Worm (Caenorhabditis elegans) whole organism, young adult: ENCODE measurements around the gene gst-20.

ENCODE experiments used
- B0019.2 ChIP-seq: fragments of 200-800 bp; sonication (Bioruptor generic); conservative IDR thresholded peaks from 2 replicates; pipeline ENCODE4 v1.3.6; 2022; ENCODE audit warnings: missing genetic modification reagents, missing genetic modification characterization, missing compliant biosample characterization
- C06A6.2 ChIP-seq: fragments of 200-800 bp; sonication (Bioruptor generic); conservative IDR thresholded peaks from 2 replicates; pipeline ENCODE4 v1.3.6; 2022; ENCODE audit warnings: missing genetic modification characterization, missing compliant biosample characterization
- C17E4.6 ChIP-seq: fragments of 200-800 bp; sonication (Bioruptor generic); IDR thresholded peaks from 2 replicates; pipeline ENCODE4 v1.3.6; 2022; ENCODE audit warnings: missing genetic modification reagents, missing genetic modification characterization, missing compliant biosample characterization
- D2030.7 ChIP-seq: fragments of 200-800 bp; sonication (Bioruptor generic); IDR thresholded peaks from 2 replicates; pipeline ENCODE4 v1.3.6; 2022; ENCODE audit warnings: missing genetic modification reagents, missing genetic modification characterization, missing compliant biosample characterization
- F22D6.2 ChIP-seq: sonication (generic microtip); optimal IDR thresholded peaks from 2 replicates; lab custom pipeline; 2016; ENCODE audit warnings: mild to moderate bottlenecking, missing genetic modification characterization, missing compliant biosample characterization
- F33H1.4 ChIP-seq: fragments of 200-800 bp; sonication (Bioruptor generic); IDR thresholded peaks from 2 replicates; pipeline ENCODE4 v1.3.6; 2022; ENCODE audit warnings: missing genetic modification reagents, missing genetic modification characterization, missing compliant biosample characterization
- F52B5.7 ChIP-seq: sonication (generic microtip); optimal IDR thresholded peaks from 2 replicates; lab custom pipeline; 2016; ENCODE audit warnings: mild to moderate bottlenecking, missing genetic modification characterization, missing compliant biosample characterization
- K12H6.12 ChIP-seq: fragments of 200-800 bp; sonication (Bioruptor generic); optimal IDR thresholded peaks from 2 replicates; lab custom pipeline; 2018; ENCODE audit warnings: mild to moderate bottlenecking, missing genetic modification characterization, missing compliant biosample characterization
- Y56A3A.18 ChIP-seq: fragments of 200-800 bp; sonication (Bioruptor generic); IDR thresholded peaks from 2 replicates; pipeline ENCODE4 v1.3.6; 2022; ENCODE audit warnings: missing genetic modification reagents, missing genetic modification characterization, missing compliant biosample characterization
- Y67H2A.10 ChIP-seq: fragments of 200-800 bp; sonication (Bioruptor generic); conservative IDR thresholded peaks from 2 replicates; pipeline ENCODE4 v1.3.6; 2022; ENCODE audit warnings: missing genetic modification reagents, missing genetic modification characterization, missing compliant biosample characterization
- Y79H2A.3 ChIP-seq: fragments of 200-800 bp; sonication (Bioruptor generic); conservative IDR thresholded peaks from 2 replicates; pipeline ENCODE4 v1.3.6; 2022; ENCODE audit warnings: missing genetic modification reagents, missing genetic modification characterization, missing compliant biosample characterization
- ama-1 ChIP-seq, 3 experiments: fragments of 150-350 bp in 1 of 3; sonication (generic microtip) in 2 of 3; optimal IDR thresholded peaks; 2 replicates each; lab custom pipeline; 2014 to 2018; ENCODE audit warnings: missing biosample characterization in 2 of 3, missing genetic modification characterization in 2 of 3, missing genetic modification reagents in 2 of 3
- aptf-3 ChIP-seq: fragments of 200-800 bp; sonication (Bioruptor generic); IDR thresholded peaks from 2 replicates; pipeline ENCODE4 v1.3.6; 2022; ENCODE audit warnings: missing genetic modification characterization, missing compliant biosample characterization
- athp-1 ChIP-seq: sonication (generic microtip); optimal IDR thresholded peaks from 2 replicates; lab custom pipeline; 2017; ENCODE audit warnings: mild to moderate bottlenecking, missing genetic modification characterization, missing compliant biosample characterization
- attf-6 ChIP-seq: fragments of 200-800 bp; sonication (Bioruptor generic); IDR thresholded peaks from 2 replicates; pipeline ENCODE4 v1.3.6; 2022; ENCODE audit warnings: missing genetic modification reagents, missing genetic modification characterization, missing compliant biosample characterization
- ceh-27 ChIP-seq: fragments of 200-800 bp; sonication (Bioruptor generic); optimal IDR thresholded peaks from 2 replicates; lab custom pipeline; 2018; ENCODE audit warnings: mild to moderate bottlenecking, missing genetic modification characterization, moderate library complexity, missing compliant biosample characterization
- ceh-40 ChIP-seq: fragments of 200-800 bp; sonication (Bioruptor generic); IDR thresholded peaks from 2 replicates; pipeline ENCODE4 v1.3.6; 2022; ENCODE audit warnings: missing genetic modification characterization, missing compliant biosample characterization
- ceh-58 ChIP-seq: fragments of 200-800 bp; sonication (Bioruptor generic); IDR thresholded peaks from 2 replicates; pipeline ENCODE4 v1.3.6; 2022; ENCODE audit warnings: missing genetic modification characterization, missing compliant biosample characterization
- chd-7 ChIP-seq: sonication (generic microtip); optimal IDR thresholded peaks from 2 replicates; lab custom pipeline; 2016; ENCODE audit warnings: mild to moderate bottlenecking, missing genetic modification characterization, moderate library complexity, missing compliant biosample characterization
- dpl-1 ChIP-seq: fragments of 150-350 bp; optimal IDR thresholded peaks from 2 replicates; lab custom pipeline; 2014; ENCODE audit warnings: missing biosample characterization, missing genetic modification reagents, missing genetic modification characterization
- egl-18 ChIP-seq: fragments of 200-800 bp; sonication (Bioruptor generic); IDR thresholded peaks from 2 replicates; pipeline ENCODE4 v1.3.6; 2022; ENCODE audit warnings: missing genetic modification reagents, missing genetic modification characterization, missing compliant biosample characterization
- egl-44 ChIP-seq: fragments of 200-800 bp; sonication (Bioruptor generic); IDR thresholded peaks from 2 replicates; pipeline ENCODE4 v1.3.6; 2022; ENCODE audit warnings: missing genetic modification reagents, missing genetic modification characterization, missing compliant biosample characterization
- egrh-3 ChIP-seq: fragments of 200-800 bp; sonication (Bioruptor generic); IDR thresholded peaks from 2 replicates; pipeline ENCODE4 v1.3.6; 2022; ENCODE audit warnings: missing genetic modification reagents, missing genetic modification characterization, missing compliant biosample characterization
- hlh-26 ChIP-seq: fragments of 200-800 bp; sonication (Bioruptor generic); conservative IDR thresholded peaks from 2 replicates; pipeline ENCODE4 v1.3.6; 2022; ENCODE audit warnings: missing genetic modification reagents, missing genetic modification characterization, missing compliant biosample characterization
- lir-1 ChIP-seq: fragments of 200-800 bp; sonication (Bioruptor generic); conservative IDR thresholded peaks from 2 replicates; pipeline ENCODE4 v1.3.6; 2022; ENCODE audit warnings: missing genetic modification reagents, missing genetic modification characterization, missing compliant biosample characterization
- madf-6 ChIP-seq: fragments of 200-800 bp; sonication (Bioruptor generic); IDR thresholded peaks from 2 replicates; pipeline ENCODE4 v1.3.6; 2022; ENCODE audit warnings: missing genetic modification reagents, missing genetic modification characterization, missing compliant biosample characterization
- madf-8 ChIP-seq: fragments of 200-800 bp; sonication (Bioruptor generic); conservative IDR thresholded peaks from 2 replicates; pipeline ENCODE4 v1.3.6; 2022; ENCODE audit warnings: missing genetic modification reagents, missing genetic modification characterization, missing compliant biosample characterization
- mes-4 ChIP-seq: sonication (generic microtip); optimal IDR thresholded peaks from 2 replicates; lab custom pipeline; 2016; ENCODE audit warnings: missing genotype, missing genetic modification characterization, missing compliant biosample characterization
- nfya-1 ChIP-seq: sonication (generic microtip); optimal IDR thresholded peaks from 2 replicates; lab custom pipeline; 2017; ENCODE audit warnings: antibody characterized with exemption, missing compliant biosample characterization, missing genetic modification characterization, borderline replicate concordance; ENCODE audit not compliant: insufficient read depth
- nhr-27 ChIP-seq: fragments of 200-800 bp; sonication (Bioruptor generic); optimal IDR thresholded peaks from 2 replicates; lab custom pipeline; 2018; ENCODE audit warnings: mild to moderate bottlenecking, missing genetic modification characterization, moderate library complexity, missing compliant biosample characterization
- snpc-1.1 ChIP-seq: sonication (generic microtip); optimal IDR thresholded peaks from 2 replicates; lab custom pipeline; 2017; ENCODE audit warnings: missing genetic modification characterization, mild to moderate bottlenecking, missing compliant biosample characterization, antibody characterized with exemption, moderate library complexity, missing genotype, missing genetic modification reagents; ENCODE audit not compliant: insufficient read depth
- snpc-4 ChIP-seq, 5 experiments: fragments of 150-350 bp in 1 of 5; sonication (generic microtip) in 4 of 5; optimal IDR thresholded peaks; 2 replicates each; lab custom pipeline; 2014 to 2018; ENCODE audit warnings: missing genetic modification characterization in 5 of 5, missing biosample characterization in 3 of 5, antibody characterized with exemption in 2 of 5, mild to moderate bottlenecking in 2 of 5, missing compliant biosample characterization in 2 of 5, missing genotype in 2 of 5, moderate library complexity in 2 of 5, missing genetic modification reagents in 1 of 5
- tbp1 ChIP-seq: fragments of 200-800 bp; sonication (Bioruptor generic); optimal IDR thresholded peaks from 2 replicates; lab custom pipeline; 2018; ENCODE audit warnings: mild to moderate bottlenecking, missing genetic modification characterization, missing compliant biosample characterization
- unc-62 ChIP-seq: fragments of 150-350 bp; optimal IDR thresholded peaks from 2 replicates; lab custom pipeline; 2014; ENCODE audit warnings: missing biosample characterization, missing genetic modification reagents, missing genetic modification characterization
- zfh-2 ChIP-seq: fragments of 200-800 bp; sonication (Bioruptor generic); conservative IDR thresholded peaks from 2 replicates; pipeline ENCODE4 v1.3.6; 2022; ENCODE audit warnings: missing genetic modification reagents, missing genetic modification characterization, missing compliant biosample characterization
- ztf-22 ChIP-seq: fragments of 200-800 bp; sonication (Bioruptor generic); optimal IDR thresholded peaks from 2 replicates; lab custom pipeline; 2018; ENCODE audit warnings: mild to moderate bottlenecking, missing genetic modification characterization, moderate library complexity, missing compliant biosample characterization

gst-20 gene

DNA sequence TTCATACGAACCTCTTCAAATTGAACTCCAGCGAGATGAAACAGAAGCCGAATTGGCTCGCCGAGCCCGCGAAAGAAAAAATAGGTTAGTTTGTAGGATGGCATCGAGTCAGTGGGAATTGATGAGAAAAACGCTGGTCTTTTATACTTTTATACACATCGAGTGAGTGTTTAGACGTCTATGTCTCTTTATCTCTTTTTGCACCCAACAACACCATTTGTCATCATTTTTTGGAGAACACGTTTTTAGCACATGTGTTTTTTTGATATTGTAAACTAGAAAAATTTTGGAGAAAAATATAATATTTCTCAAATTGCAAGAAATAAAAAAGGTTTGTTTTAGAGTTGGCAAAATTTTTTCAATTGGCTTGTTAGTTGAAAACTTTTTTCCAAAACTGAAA lies 14.7 kb upstream of the gst-20 start, which contains the start of gene gst-16:
Gene gst-16 (minus strand): TSS at position 111 of the 400 bp plus-strand sequence.
- no peak for TF ChIP-seq egl-44 (GFP tag; lab: Robert Waterston, UW)
- no peak for TF ChIP-seq B0019.2 (GFP tag; lab: Robert Waterston, UW)
- TF ChIP-seq K12H6.12 (tag; lab: Kevin White, UChicago), result no peak

- peak; percentile 71 for TF ChIP-seq F33H1.4
- TF ChIP-seq madf-6 (GFP tag; lab: Robert Waterston, UW), result peak; percentile 67
- 0 out of 2 replicates have a peak, but pooled peaks have one; percentile 13 for TF ChIP-seq madf-8
- TF ChIP-seq, all 124 proteins: peak for 3; not testable (repeated sequence) for 121
These were observed 12.6 kb upstream of the gst-20 start for ce11 chrII:13622179-13622578.

DNA sequence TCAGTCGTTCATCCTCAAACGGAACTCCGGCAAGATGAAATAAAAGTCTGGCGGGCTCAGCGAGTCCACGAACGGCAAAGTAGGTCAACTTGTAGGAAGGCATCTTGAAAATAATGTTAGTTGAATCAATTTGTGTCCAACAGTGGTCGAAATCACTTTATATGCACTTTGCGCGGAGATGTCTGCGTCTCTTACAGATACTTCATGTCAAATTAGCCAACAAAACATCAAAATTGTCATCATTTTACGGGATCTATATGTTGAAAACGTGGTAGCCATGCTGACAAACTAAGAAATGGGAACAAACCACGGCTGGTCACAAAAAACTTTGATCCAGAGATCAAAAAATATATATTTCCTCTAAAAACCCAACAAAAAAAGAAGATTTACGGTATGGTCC lies 8.2 kb upstream of the gst-20 start, which contains the start of gene gst-12:
Gene gst-12 (minus strand): TSS at position 254 of the 400 bp plus-strand sequence.
- TF ChIP-seq egrh-3 (GFP tag; lab: Robert Waterston, UW) (no peak), Y67H2A.10 (no peak), snpc-4 (GFP tag; optimal IDR thresholded peaks at IDR 0.05; lab: Kevin White, UChicago) (no peak), snpc-4 (tag; optimal IDR thresholded peaks at IDR 0.05; lab: Kevin White, UChicago) (no peak), ceh-27 (GFP tag; lab: Kevin White, UChicago) (no peak), snpc-1.1 (tag; lab: Kevin White, UChicago) (no peak), ama-1 (optimal IDR thresholded peaks at IDR 0.05; lab: Kevin White, UChicago) (no peak), ama-1 (GFP tag; optimal IDR thresholded peaks at IDR 0.05; lab: Kevin White, UChicago) (no peak), athp-1 (tag; lab: Kevin White, UChicago) (no peak), C06A6.2 (no peak), chd-7 (tag; lab: Kevin White, UChicago) (no peak), dpl-1 (GFP tag; lab: Kevin White, UChicago) (no peak), lir-1 (GFP tag; lab: Robert Waterston, UW) (no peak), nfya-1 (tag; lab: Kevin White, UChicago) (no peak), zfh-2 (GFP tag; lab: Robert Waterston, UW) (no peak)

ce11 chrII:13616000-13616399 lies 6.4 kb upstream of the gst-20 start, which contains the start of gene gst-14:
Gene gst-14, minus strand, starts transcription at chrII:13616100.
- TF ChIP-seq ceh-58 (GFP tag; lab: Robert Waterston, UW) (no peak), aptf-3 (GFP tag; lab: Robert Waterston, UW) (no peak), F52B5.7 (tag; lab: Kevin White, UChicago) (no peak), attf-6 (no peak), C17E4.6 (GFP tag; lab: Robert Waterston, UW) (no peak), F22D6.2 (tag; lab: Kevin White, UChicago) (no peak), ztf-22 (GFP tag; lab: Kevin White, UChicago) (no peak), hlh-26 (GFP tag; lab: Robert Waterston, UW) (no peak), ceh-40 (GFP tag; lab: Robert Waterston, UW) (no peak), unc-62 (GFP tag; lab: Kevin White, UChicago) (no peak), tbp1 (GFP tag; lab: Kevin White, UChicago) (no peak), Y56A3A.18 (GFP tag; lab: Robert Waterston, UW) (no peak), madf-6 (GFP tag; lab: Robert Waterston, UW) (no peak), D2030.7 (GFP tag; lab: Robert Waterston, UW) (no peak), mes-4 (tag; lab: Kevin White, UChicago) (no peak), nhr-27 (no peak), Y79H2A.3 (GFP tag; lab: Robert Waterston, UW) (no peak), B0019.2 (GFP tag; lab: Robert Waterston, UW) (no peak), egl-18 (no peak)
